Worm (Caenorhabditis elegans): ENCODE results near the gene Y65A5A.2.
"Not testable (repeated sequence)": the region's sequence is repeated elsewhere in the genome, so short reads cannot be mapped to it uniquely, and the experiment has no call there.

ce11 chrIV:16424337-16424736, 12.5 kb downstream of the Y65A5A.2 start, which contains the start of gene Y10G11A.1:
- TF ChIP-seq W03F9.2, dao-5 (tag; optimal IDR thresholded peaks at IDR 0.05): not testable (repeated sequence)

Measured in whole organism, L4/young adult.